Fruit fly (Drosophila melanogaster): ENCODE data around the gene CG13311.

Gene CG13311

DNA sequence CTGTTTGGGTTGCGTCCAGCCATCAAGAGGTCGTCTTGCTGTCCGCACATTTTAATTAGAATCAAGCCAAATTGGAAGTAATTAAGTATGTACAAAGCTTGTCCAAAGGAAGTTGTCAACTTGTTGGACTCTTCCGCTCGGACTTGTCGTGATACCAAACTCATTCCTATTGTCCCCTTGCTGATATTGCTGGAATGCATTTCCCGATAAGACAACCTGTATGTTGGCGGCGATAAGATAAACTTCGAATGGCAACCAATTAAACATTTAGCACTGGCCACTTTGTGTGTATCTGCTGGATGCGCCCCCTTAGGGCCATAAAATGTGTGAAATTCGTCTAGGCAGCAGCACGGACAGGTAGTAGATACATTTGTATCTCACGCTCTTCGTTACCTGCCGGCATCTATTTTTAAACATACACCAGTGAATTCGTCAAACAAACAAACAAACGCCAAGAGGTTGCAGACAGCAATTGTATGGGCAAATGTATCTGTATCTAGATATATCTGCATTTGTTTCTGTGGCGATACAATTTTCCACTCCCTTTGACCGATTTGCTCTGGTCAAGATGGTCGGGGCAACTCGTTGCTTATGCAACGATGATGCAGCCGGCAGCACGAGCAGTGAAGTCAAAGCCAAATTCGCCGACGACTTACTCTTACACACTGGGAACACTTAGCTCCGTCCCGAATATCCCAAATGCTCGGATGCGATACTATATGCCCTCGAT, 30.9 kb upstream of the CG13311 start:
- TF ChIP-seq psq (optimal IDR thresholded peaks at IDR 0.05): no peak
- no peak for TF ChIP-seq insv (optimal IDR thresholded peaks at IDR 0.05)
- TF ChIP-seq Sin3A (optimal IDR thresholded peaks at IDR 0.05): no peak
- TF ChIP-seq ttk (optimal IDR thresholded peaks at IDR 0.05): no peak
- TF ChIP-seq h (optimal IDR thresholded peaks at IDR 0.05): no peak
- no peak for TF ChIP-seq Myc (optimal IDR thresholded peaks at IDR 0.05)

DNA sequence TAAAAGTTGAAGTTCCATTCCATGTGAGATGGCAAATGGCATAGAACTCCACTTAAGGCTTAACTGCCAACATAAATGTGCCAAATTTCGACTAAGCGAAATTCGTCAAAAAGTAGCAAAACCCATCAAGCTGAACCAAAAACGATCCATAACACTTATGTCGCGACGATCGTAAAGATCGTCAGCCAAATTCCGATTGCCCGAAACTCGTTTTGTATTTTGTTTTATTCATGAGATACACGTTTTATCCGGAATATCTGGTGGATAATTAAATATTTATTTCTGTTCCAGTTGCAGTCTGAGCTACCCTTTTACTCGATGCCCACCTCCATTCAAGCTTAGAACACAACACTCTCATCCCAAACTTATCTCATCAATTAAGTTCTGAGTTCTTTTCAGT, 29.0 kb upstream of the CG13311 start:
- TF ChIP-seq ttk (optimal IDR thresholded peaks at IDR 0.05): no peak
- no peak for TF ChIP-seq insv (optimal IDR thresholded peaks at IDR 0.05)
- no peak for TF ChIP-seq Sin3A (optimal IDR thresholded peaks at IDR 0.05)
- no peak for TF ChIP-seq psq (optimal IDR thresholded peaks at IDR 0.05)

DNA sequence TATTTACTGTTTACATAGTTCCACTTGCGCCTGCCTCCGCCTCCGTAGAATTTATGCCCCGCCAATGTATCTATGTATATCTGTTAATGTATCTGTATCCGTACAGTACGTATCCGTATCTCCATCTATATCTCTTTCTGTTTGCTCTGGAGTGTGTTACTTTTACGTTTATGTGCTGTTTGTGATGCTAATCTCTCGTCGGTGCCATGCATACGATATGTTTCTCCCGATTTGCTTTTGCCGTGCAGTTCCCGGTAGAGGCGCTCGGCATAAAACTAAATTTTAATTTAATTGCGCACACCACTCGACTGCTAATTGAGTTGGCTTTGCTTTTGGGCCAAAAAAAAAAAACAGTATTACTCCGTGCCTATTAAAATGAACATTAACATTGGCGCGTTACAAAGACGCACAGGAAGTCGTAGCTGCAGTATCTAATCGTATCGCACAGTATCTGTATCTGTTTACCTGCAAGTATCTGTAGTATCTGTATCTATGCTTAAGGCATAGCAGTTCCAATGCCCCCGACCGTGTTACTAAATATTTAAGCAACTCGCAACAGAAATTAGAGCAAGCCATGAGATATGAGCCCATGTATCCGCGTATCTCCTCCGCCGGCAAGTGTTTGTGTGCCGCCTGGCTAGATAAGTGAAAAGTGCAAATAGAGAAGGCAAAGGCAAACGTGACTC, 28.2 kb upstream of the CG13311 start:
- TF ChIP-seq psq (optimal IDR thresholded peaks at IDR 0.05): no peak
- TF ChIP-seq insv (optimal IDR thresholded peaks at IDR 0.05): no peak
- no peak for TF ChIP-seq Sin3A (optimal IDR thresholded peaks at IDR 0.05)
- no peak for TF ChIP-seq ttk (optimal IDR thresholded peaks at IDR 0.05)
- TF ChIP-seq Myc (optimal IDR thresholded peaks at IDR 0.05): no peak
- no peak for TF ChIP-seq h (optimal IDR thresholded peaks at IDR 0.05)

DNA sequence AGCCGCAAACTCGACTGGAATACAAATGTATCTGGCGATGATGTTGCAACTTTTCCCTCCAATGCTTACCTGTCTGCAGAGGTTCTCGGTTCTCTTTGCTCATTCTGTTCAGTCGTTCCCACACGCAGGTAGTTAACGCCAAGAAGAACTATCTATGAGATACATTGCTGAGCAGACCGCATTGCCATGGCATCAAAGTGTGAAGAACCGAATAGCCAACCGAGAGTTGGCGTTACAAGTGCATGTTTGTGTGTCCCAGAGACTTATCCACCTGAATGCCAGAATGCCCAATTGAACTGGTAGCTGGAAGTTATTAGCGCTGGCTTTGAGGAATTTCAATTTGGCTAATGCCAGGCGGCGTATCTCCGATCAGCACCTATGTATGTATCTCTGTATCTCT, 27.6 kb upstream of the CG13311 start:
- TF ChIP-seq psq (optimal IDR thresholded peaks at IDR 0.05) (no peak), Sin3A (optimal IDR thresholded peaks at IDR 0.05) (no peak), h (optimal IDR thresholded peaks at IDR 0.05) (no peak)

DNA sequence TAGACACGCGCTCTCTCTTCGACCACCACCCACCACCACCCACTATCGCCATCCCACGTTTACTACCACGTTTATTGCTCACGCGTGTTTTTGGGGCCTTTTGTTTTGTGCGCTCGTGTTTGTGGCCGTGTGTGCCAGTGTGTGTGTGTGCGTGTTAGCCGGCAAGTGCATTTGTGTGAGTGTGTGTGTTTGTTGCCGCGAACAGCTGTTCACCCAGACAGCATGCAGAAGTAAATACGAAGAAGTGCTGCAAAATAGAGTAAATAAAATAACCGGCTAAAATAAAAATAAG, 25.9 kb upstream of the CG13311 start:
- no peak for TF ChIP-seq insv (optimal IDR thresholded peaks at IDR 0.05)
- no peak for TF ChIP-seq psq (optimal IDR thresholded peaks at IDR 0.05)
- no peak for TF ChIP-seq ttk (optimal IDR thresholded peaks at IDR 0.05)
- no peak for TF ChIP-seq Myc (optimal IDR thresholded peaks at IDR 0.05)
- no peak for TF ChIP-seq h (optimal IDR thresholded peaks at IDR 0.05)
- no peak for TF ChIP-seq Sin3A (optimal IDR thresholded peaks at IDR 0.05)

DNA sequence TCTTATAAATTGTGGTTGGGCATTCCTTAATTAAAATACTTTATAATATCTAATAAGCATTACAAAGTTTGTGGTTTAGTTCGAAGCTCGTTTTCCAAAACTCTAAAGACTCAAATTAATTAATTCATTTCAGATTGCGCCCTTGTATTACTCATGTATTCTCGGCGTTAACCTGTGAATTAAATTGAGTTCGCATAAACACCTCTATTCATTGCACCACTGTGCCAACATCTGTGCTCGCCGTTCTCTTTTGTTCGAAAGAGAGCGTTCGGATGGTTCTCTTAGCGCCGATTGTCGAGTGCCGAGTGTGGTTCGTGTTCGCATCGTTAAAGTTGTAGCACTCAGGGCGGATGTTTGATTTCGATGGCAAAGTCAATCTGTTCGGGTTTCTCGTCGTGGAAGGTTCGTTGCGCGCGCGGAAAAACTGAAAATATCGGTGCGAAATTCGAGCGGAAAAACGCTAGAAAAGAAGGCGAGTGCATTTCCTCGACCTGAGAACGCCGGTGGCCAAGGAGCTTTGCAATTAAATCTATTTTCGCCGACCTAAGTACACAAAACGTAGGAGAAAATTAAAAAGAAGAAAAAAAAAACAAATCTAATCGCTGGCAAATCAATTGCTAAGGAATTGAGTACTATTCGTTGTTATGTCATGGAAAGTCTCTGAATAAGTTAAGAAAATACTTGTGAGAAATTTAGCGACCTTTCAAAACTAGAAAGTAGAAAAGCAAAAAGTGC, 25.3 kb upstream of the CG13311 start, which contains the start of gene dally:
TSS of gene dally (plus strand) at position 373 of the 735 bp plus-strand sequence.
- TF ChIP-seq Sin3A (optimal IDR thresholded peaks at IDR 0.05) (no peak), psq (optimal IDR thresholded peaks at IDR 0.05) (no peak), insv (optimal IDR thresholded peaks at IDR 0.05) (no peak), ttk (optimal IDR thresholded peaks at IDR 0.05) (no peak), Myc (optimal IDR thresholded peaks at IDR 0.05) (no peak), h (optimal IDR thresholded peaks at IDR 0.05) (no peak)

DNA sequence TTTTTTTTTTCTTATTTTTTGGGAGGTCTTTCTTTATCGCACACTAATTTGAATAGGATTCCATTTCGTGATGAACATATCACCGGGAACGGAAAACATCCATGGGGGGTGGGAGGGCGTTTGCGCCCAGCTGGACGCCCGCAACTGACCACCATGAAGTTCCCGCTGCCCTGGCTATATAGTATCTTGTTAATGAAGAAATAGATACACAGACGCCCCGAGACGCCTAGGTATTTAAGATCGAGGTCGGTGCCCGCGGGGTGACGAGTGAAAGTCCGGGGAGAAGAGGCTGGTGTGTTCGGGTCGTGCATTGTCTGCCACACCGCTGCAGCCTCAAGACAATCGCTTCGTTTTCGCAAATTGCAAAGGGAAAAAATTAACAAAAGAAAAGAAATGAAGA, 24.1 kb upstream of the CG13311 start:
- TF ChIP-seq Myc (optimal IDR thresholded peaks at IDR 0.05) (no peak), ttk (optimal IDR thresholded peaks at IDR 0.05) (no peak), psq (optimal IDR thresholded peaks at IDR 0.05) (no peak), insv (optimal IDR thresholded peaks at IDR 0.05) (no peak), Sin3A (optimal IDR thresholded peaks at IDR 0.05) (no peak), h (optimal IDR thresholded peaks at IDR 0.05) (no peak)

DNA sequence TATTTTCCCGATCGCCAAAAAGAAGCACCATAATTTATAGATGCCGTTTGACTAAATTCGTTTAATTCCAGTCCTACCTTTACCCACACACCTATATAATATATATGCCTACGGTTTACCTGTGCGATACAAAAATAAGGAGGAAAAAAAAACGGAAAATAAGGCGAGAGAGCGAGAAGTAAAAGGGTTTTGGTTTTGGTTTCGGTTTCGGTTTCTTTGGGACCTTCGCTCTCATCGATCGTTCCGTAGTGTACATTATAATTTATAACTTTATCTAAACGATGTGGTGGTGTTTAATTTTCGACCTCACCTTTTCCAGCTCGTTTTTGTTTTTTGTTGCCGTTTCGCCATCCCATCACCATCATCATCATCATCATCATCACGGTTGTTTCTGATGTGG, 23.6 kb upstream of the CG13311 start:
- TF ChIP-seq insv (optimal IDR thresholded peaks at IDR 0.05): no peak
- no peak for TF ChIP-seq h (optimal IDR thresholded peaks at IDR 0.05)
- no peak for TF ChIP-seq ttk (optimal IDR thresholded peaks at IDR 0.05)
- no peak for TF ChIP-seq psq (optimal IDR thresholded peaks at IDR 0.05)
- TF ChIP-seq Sin3A (optimal IDR thresholded peaks at IDR 0.05): no peak
- no peak for TF ChIP-seq Myc (optimal IDR thresholded peaks at IDR 0.05)

DNA sequence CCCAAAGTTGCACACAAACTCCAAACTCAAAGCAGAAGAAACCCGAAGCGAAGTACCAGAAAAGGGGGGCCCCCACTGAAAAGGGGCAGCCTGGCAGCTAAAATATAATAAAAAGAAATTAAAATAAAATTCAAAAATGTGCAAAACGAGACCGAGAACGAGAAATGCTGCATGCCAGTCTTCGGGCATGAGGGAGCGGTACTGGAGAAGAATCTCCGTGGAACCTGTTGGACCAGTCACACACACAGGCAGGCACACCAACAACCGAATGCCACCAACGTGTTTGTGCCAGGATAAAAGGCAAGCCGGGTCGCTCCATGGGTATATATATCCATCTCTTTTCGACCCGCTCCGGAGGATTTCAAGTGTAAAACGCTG, 23.1 kb upstream of the CG13311 start:
- no peak for TF ChIP-seq ttk (optimal IDR thresholded peaks at IDR 0.05)
- no peak for TF ChIP-seq h (optimal IDR thresholded peaks at IDR 0.05)
- no peak for TF ChIP-seq psq (optimal IDR thresholded peaks at IDR 0.05)
- no peak for TF ChIP-seq Myc (optimal IDR thresholded peaks at IDR 0.05)
- TF ChIP-seq Sin3A (optimal IDR thresholded peaks at IDR 0.05): no peak
- no peak for TF ChIP-seq insv (optimal IDR thresholded peaks at IDR 0.05)

DNA sequence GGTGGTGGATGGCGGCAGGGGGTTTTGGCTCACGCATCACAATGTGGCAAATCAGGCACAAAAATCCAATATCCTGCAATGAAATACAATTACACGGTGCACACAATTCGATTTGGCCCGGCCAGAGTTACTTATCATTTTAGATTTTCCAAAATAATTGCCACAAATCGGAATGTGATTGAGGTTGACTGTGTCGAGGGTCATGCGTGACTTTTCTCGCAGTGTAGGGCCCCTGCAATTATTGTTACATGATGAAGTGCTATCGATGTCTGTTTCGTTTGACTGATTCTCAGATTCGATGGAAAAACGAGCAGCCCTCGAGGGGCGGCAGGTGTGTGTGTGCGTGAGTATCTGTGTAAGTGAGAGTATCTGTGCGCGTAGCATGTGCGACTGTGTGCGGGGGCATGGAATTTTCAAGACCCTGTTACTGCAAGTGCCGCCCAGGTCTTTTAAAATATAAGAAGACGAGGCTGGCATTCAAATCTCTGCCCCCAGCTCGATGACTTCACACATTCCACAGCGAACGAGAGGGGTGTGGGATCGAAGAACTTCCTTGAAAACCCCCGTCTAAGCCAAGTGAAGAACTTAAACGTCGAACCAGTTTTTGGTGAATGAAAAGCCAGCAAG, 22.6 kb upstream of the CG13311 start:
- TF ChIP-seq h (optimal IDR thresholded peaks at IDR 0.05) (no peak), Sin3A (optimal IDR thresholded peaks at IDR 0.05) (no peak), Myc (optimal IDR thresholded peaks at IDR 0.05) (no peak), psq (optimal IDR thresholded peaks at IDR 0.05) (no peak), ttk (optimal IDR thresholded peaks at IDR 0.05) (no peak), insv (optimal IDR thresholded peaks at IDR 0.05) (no peak)

DNA sequence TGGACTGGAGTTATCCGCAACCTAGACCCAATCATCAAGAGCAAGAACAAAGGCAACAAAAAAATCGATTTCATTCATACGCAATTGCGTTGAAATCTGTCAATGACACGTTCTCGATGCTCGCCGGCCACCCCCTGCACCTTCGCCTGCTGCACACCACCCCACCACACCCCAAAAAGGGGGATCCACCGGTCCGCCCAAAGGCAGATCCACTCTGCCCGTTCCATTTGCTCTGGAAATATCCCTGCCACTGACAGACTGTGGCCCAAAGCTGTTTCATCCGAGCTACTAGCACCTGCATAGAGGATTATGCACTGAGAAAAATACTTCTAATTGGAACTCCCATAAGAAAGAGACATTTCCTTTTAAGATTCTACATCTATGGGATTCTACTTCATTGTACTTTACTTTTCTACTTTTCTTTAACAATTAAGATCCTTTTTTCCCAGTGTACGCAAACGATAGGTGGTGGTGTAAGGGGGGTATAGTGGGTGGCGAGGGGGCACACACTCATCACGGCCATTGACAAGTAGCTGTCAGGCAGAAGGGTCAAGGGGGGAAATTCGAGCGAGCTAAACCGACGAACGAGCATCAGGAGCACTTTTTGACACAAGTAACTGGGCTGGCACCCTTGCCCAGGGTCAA, 21.9 kb upstream of the CG13311 start:
- TF ChIP-seq Myc (optimal IDR thresholded peaks at IDR 0.05) (no peak), Sin3A (optimal IDR thresholded peaks at IDR 0.05) (no peak), ttk (optimal IDR thresholded peaks at IDR 0.05) (no peak), psq (optimal IDR thresholded peaks at IDR 0.05) (no peak), insv (optimal IDR thresholded peaks at IDR 0.05) (no peak), h (optimal IDR thresholded peaks at IDR 0.05) (no peak)
